Worm (Caenorhabditis elegans) whole organism, L1 larva: ENCODE results near the gene unc-60.

ENCODE experiments used
- C16A3.4 ChIP-seq: fragments of 150-350 bp; optimal IDR thresholded peaks from 2 replicates; lab custom pipeline; 2014; ENCODE audit warnings: missing biosample characterization, missing genetic modification characterization
- C34B4.2 ChIP-seq: sonication (generic microtip); optimal IDR thresholded peaks from 2 replicates; lab custom pipeline; 2017; ENCODE audit warnings: mild to moderate bottlenecking, missing genetic modification characterization, missing compliant biosample characterization
- Y116A8C.19 ChIP-seq: sonication (generic microtip); optimal IDR thresholded peaks from 2 replicates; lab custom pipeline; 2016; ENCODE audit warnings: missing compliant biosample characterization, missing genetic modification characterization, borderline replicate concordance
- alr-1 ChIP-seq: fragments of 200-800 bp; sonication (Bioruptor generic); optimal IDR thresholded peaks from 2 replicates; lab custom pipeline; 2018; ENCODE audit warnings: borderline replicate concordance, mild to moderate bottlenecking, missing genetic modification characterization, missing compliant biosample characterization
- aly-2 ChIP-seq: fragments of 150-350 bp; optimal IDR thresholded peaks from 2 replicates; lab custom pipeline; 2014; ENCODE audit warnings: missing biosample characterization, missing genetic modification characterization
- ama-1 ChIP-seq: fragments of 150-350 bp; optimal IDR thresholded peaks from 2 replicates; lab custom pipeline; 2014
- ceh-8 ChIP-seq: fragments of 200-800 bp; sonication (Bioruptor generic); optimal IDR thresholded peaks from 2 replicates; lab custom pipeline; 2018; ENCODE audit warnings: mild to moderate bottlenecking, missing genetic modification characterization, moderate library complexity, missing compliant biosample characterization
- ceh-82 ChIP-seq, 3 experiments: fragments of 150-350 bp in 1 of 3; sonication (generic microtip) in 2 of 3; optimal IDR thresholded peaks; 2 replicates each; lab custom pipeline; 2014 to 2017; ENCODE audit warnings: missing biosample characterization in 3 of 3, missing genetic modification characterization in 3 of 3
- ceh-90 ChIP-seq: sonication (generic microtip); optimal IDR thresholded peaks from 2 replicates; lab custom pipeline; 2016; ENCODE audit warnings: missing genetic modification characterization, missing compliant biosample characterization
- ces-1 ChIP-seq: fragments of 150-350 bp; optimal IDR thresholded peaks from 2 replicates; lab custom pipeline; 2014; ENCODE audit warnings: missing biosample characterization, missing genetic modification reagents, missing genetic modification characterization
- dpl-1 ChIP-seq, 3 experiments: fragments of 150-350 bp in 2 of 3; sonication (generic microtip) in 1 of 3; optimal IDR thresholded peaks; 2 replicates each; lab custom pipeline; 2014 to 2017; ENCODE audit warnings: missing biosample characterization in 3 of 3, missing genetic modification characterization in 3 of 3, missing genetic modification reagents in 3 of 3
- dsc-1 ChIP-seq: sonication (generic microtip); optimal IDR thresholded peaks from 2 replicates; lab custom pipeline; 2016; ENCODE audit warnings: mild to moderate bottlenecking, missing genetic modification characterization, missing compliant biosample characterization
- egl-13 ChIP-seq: sonication (generic microtip); optimal IDR thresholded peaks from 2 replicates; lab custom pipeline; 2016; ENCODE audit warnings: missing genotype, missing genetic modification reagents, missing genetic modification characterization, missing compliant biosample characterization
- ets-5 ChIP-seq: fragments of 200-800 bp; sonication (Bioruptor generic); IDR thresholded peaks from 2 replicates; pipeline ENCODE4 v1.3.6; 2022; ENCODE audit warnings: missing genetic modification characterization, missing compliant biosample characterization
- fkh-10 ChIP-seq: sonication (generic microtip); optimal IDR thresholded peaks from 2 replicates; lab custom pipeline; 2017; ENCODE audit warnings: missing biosample characterization, missing genetic modification reagents, missing genetic modification characterization
- fkh-4 ChIP-seq: sonication (generic microtip); optimal IDR thresholded peaks from 2 replicates; lab custom pipeline; 2016; ENCODE audit warnings: missing compliant biosample characterization, missing genetic modification characterization, borderline replicate concordance
- fos-1 ChIP-seq: fragments of 150-350 bp; optimal IDR thresholded peaks from 2 replicates; lab custom pipeline; 2014; ENCODE audit warnings: missing biosample characterization, missing genetic modification characterization
- hlh-17 ChIP-seq: fragments of 200-800 bp; sonication (Bioruptor generic); optimal IDR thresholded peaks from 2 replicates; lab custom pipeline; 2018; ENCODE audit warnings: missing genetic modification characterization, mild to moderate bottlenecking, missing compliant biosample characterization, moderate library complexity, borderline replicate concordance
- lin-13 ChIP-seq: fragments of 150-350 bp; optimal IDR thresholded peaks from 2 replicates; lab custom pipeline; 2014; ENCODE audit warnings: missing biosample characterization, missing genetic modification reagents, missing genetic modification characterization
- lin-14 ChIP-seq: fragments of 200-800 bp; sonication (Bioruptor generic); optimal IDR thresholded peaks from 2 replicates; lab custom pipeline; 2018; ENCODE audit warnings: mild to moderate bottlenecking, missing genetic modification characterization, moderate library complexity, missing compliant biosample characterization
- lin-15B ChIP-seq: fragments of 150-350 bp; sonication (generic microtip); optimal IDR thresholded peaks from 3 replicates; lab custom pipeline; 2014; ENCODE audit warnings: missing biosample characterization, missing genetic modification characterization
- lin-39 ChIP-seq: fragments of 150-350 bp; optimal IDR thresholded peaks from 2 replicates; lab custom pipeline; 2014; ENCODE audit warnings: missing biosample characterization, missing genetic modification reagents, missing genetic modification characterization
- lir-3 ChIP-seq: sonication (generic microtip); optimal IDR thresholded peaks from 2 replicates; lab custom pipeline; 2016; ENCODE audit warnings: mild to moderate bottlenecking, missing genetic modification characterization, moderate library complexity, missing compliant biosample characterization; ENCODE audit not compliant: poor library complexity
- mab-9 ChIP-seq: fragments of 200-800 bp; sonication (Bioruptor generic); IDR thresholded peaks from 2 replicates; pipeline ENCODE4 v1.3.6; 2022; ENCODE audit warnings: missing genetic modification reagents, missing genetic modification characterization, missing compliant biosample characterization
- nhr-11 ChIP-seq: fragments of 150-350 bp; optimal IDR thresholded peaks from 2 replicates; lab custom pipeline; 2014; ENCODE audit warnings: missing biosample characterization, missing genetic modification characterization
- nhr-12 ChIP-seq: sonication (generic microtip); optimal IDR thresholded peaks from 2 replicates; lab custom pipeline; 2017; ENCODE audit warnings: missing biosample characterization, missing genetic modification characterization
- nhr-19 ChIP-seq: fragments of 200-800 bp; sonication (Bioruptor generic); conservative IDR thresholded peaks from 2 replicates; pipeline ENCODE4 v1.3.6; 2022; ENCODE audit warnings: missing genetic modification characterization, missing compliant biosample characterization
- nhr-20 ChIP-seq: sonication (generic microtip); optimal IDR thresholded peaks from 2 replicates; lab custom pipeline; 2016; ENCODE audit warnings: mild to moderate bottlenecking, missing genetic modification characterization, missing compliant biosample characterization
- nhr-47 ChIP-seq: sonication (generic microtip); optimal IDR thresholded peaks from 2 replicates; lab custom pipeline; 2016; ENCODE audit warnings: mild to moderate bottlenecking, missing genetic modification characterization, moderate library complexity, missing compliant biosample characterization
- nhr-71 ChIP-seq: sonication (generic microtip); optimal IDR thresholded peaks from 2 replicates; lab custom pipeline; 2016; ENCODE audit warnings: mild to moderate bottlenecking, missing genetic modification characterization, moderate library complexity, missing compliant biosample characterization
- nhr-76 ChIP-seq: sonication (generic microtip); optimal IDR thresholded peaks from 2 replicates; lab custom pipeline; 2017; ENCODE audit warnings: missing biosample characterization, missing genetic modification characterization
- nhr-77 ChIP-seq: fragments of 150-350 bp; optimal IDR thresholded peaks from 2 replicates; lab custom pipeline; 2014; ENCODE audit warnings: missing biosample characterization, missing genetic modification characterization
- nhr-84 ChIP-seq: sonication (generic microtip); optimal IDR thresholded peaks from 2 replicates; lab custom pipeline; 2017; ENCODE audit warnings: missing biosample characterization, missing genetic modification characterization
- nhr-85 ChIP-seq: sonication (generic microtip); peaks from one replicate; lab custom pipeline; 2016; ENCODE audit warnings: missing genetic modification characterization, inconsistent platforms, missing compliant biosample characterization
- nhr-90 ChIP-seq: sonication (generic microtip); optimal IDR thresholded peaks from 2 replicates; lab custom pipeline; 2016; ENCODE audit warnings: mild to moderate bottlenecking, missing genetic modification characterization, missing compliant biosample characterization; ENCODE audit not compliant: poor library complexity
- pqm-1 ChIP-seq: sonication (generic microtip); optimal IDR thresholded peaks from 3 replicates; lab custom pipeline; 2017; ENCODE audit warnings: missing biosample characterization, missing genetic modification characterization
- rnt-1 ChIP-seq: sonication (generic microtip); optimal IDR thresholded peaks from 2 replicates; lab custom pipeline; 2016; ENCODE audit warnings: mild to moderate bottlenecking, missing genetic modification characterization, moderate library complexity, missing compliant biosample characterization
- skn-1 ChIP-seq: fragments of 150-350 bp; optimal IDR thresholded peaks from 2 replicates; lab custom pipeline; 2014; ENCODE audit warnings: missing biosample characterization, missing genetic modification characterization
- snpc-4 ChIP-seq: fragments of 150-350 bp; optimal IDR thresholded peaks from 2 replicates; lab custom pipeline; 2014; ENCODE audit warnings: missing biosample characterization, missing genetic modification characterization
- snu-23 ChIP-seq: sonication (generic microtip); optimal IDR thresholded peaks from 2 replicates; lab custom pipeline; 2016; ENCODE audit warnings: missing genetic modification characterization, missing compliant biosample characterization
- unc-30 ChIP-seq: sonication (generic microtip); optimal IDR thresholded peaks from 2 replicates; lab custom pipeline; 2017; ENCODE audit warnings: missing biosample characterization, missing genetic modification characterization
- unc-62 ChIP-seq: fragments of 150-350 bp; optimal IDR thresholded peaks from 2 replicates; lab custom pipeline; 2014; ENCODE audit warnings: missing biosample characterization, missing genetic modification reagents, missing genetic modification characterization
- unc-86 ChIP-seq: sonication (generic microtip); optimal IDR thresholded peaks from 2 replicates; lab custom pipeline; 2016; ENCODE audit warnings: missing genetic modification characterization, missing compliant biosample characterization
- zag-1 ChIP-seq: fragments of 150-350 bp; optimal IDR thresholded peaks from 2 replicates; lab custom pipeline; 2014; ENCODE audit warnings: missing biosample characterization, missing genetic modification characterization
- ztf-11 ChIP-seq, 2 experiments: sonication (generic microtip); optimal IDR thresholded peaks; 2 replicates each; lab custom pipeline; 2016 to 2017; ENCODE audit warnings: missing genetic modification characterization in 2 of 2, missing biosample characterization in 1 of 2, missing compliant biosample characterization in 1 of 2
- ztf-4 ChIP-seq: fragments of 150-350 bp; optimal IDR thresholded peaks from 2 replicates; lab custom pipeline; 2014; ENCODE audit warnings: missing biosample characterization, missing genetic modification characterization

The unc-60 gene

ce11 chrV:1480841-1481240 is 6.0 kb downstream of the unc-60 start (continued):
- peak; percentile 74 for TF ChIP-seq nhr-19 (GFP tag; lab: Robert Waterston, UW)
- no peak for TF ChIP-seq aly-2 (tag; lab: Kevin White, UChicago)
- no peak for TF ChIP-seq unc-86 (tag; lab: Kevin White, UChicago)
- no peak for TF ChIP-seq Y116A8C.19
- TF ChIP-seq nhr-77 (tag; lab: Kevin White, UChicago): no peak
- TF ChIP-seq zag-1 (tag; lab: Kevin White, UChicago): no peak
- no peak for TF ChIP-seq lin-15B
- TF ChIP-seq nhr-11 (tag; lab: Kevin White, UChicago): no peak
- TF ChIP-seq nhr-71 (tag; lab: Kevin White, UChicago): peak; percentile 88
- TF ChIP-seq nhr-84: no peak
- TF ChIP-seq nhr-85 (tag; lab: Kevin White, UChicago): no peak
- TF ChIP-seq unc-62 (GFP tag; lab: Kevin White, UChicago): no peak
- no peak for TF ChIP-seq skn-1 (tag; lab: Kevin White, UChicago)
- no peak for TF ChIP-seq nhr-90
- TF ChIP-seq pqm-1: no peak
- TF ChIP-seq mab-9 (GFP tag; lab: Robert Waterston, UW): no peak
- peak; percentile 63 for TF ChIP-seq lin-39 (tag; lab: Kevin White, UChicago)
- TF ChIP-seq snpc-4 (tag; lab: Kevin White, UChicago): no peak
- no peak for TF ChIP-seq egl-13 (tag; lab: Kevin White, UChicago)
- no peak for TF ChIP-seq lin-13 (GFP tag; lab: Kevin White, UChicago)
- TF ChIP-seq nhr-12 (tag; lab: Kevin White, UChicago): no peak
- no peak for TF ChIP-seq ets-5
- no peak for TF ChIP-seq fkh-4
- no peak for TF ChIP-seq ztf-4 (tag; lab: Kevin White, UChicago)
- no peak for TF ChIP-seq ceh-82 (tag; optimal IDR thresholded peaks at IDR 0.05; lab: Kevin White, UChicago)
- TF ChIP-seq nhr-47: no peak
- no peak for TF ChIP-seq fkh-10 (GFP tag; lab: Kevin White, UChicago)
- no peak for TF ChIP-seq unc-30
- peak; percentile 41 for TF ChIP-seq snu-23
- no peak for TF ChIP-seq ztf-11 (tag; optimal IDR thresholded peaks at IDR 0.05; lab: Kevin White, UChicago)
- TF ChIP-seq nhr-76 (tag; lab: Kevin White, UChicago): no peak

- TF ChIP-seq unc-30: no peak
- no peak for TF ChIP-seq nhr-47
- TF ChIP-seq C16A3.4 (tag; lab: Kevin White, UChicago): no peak
- no peak for TF ChIP-seq ceh-8 (GFP tag; lab: Kevin White, UChicago)
- TF ChIP-seq snpc-4 (tag; lab: Kevin White, UChicago): no peak
- TF ChIP-seq ceh-90: no peak
- TF ChIP-seq ama-1 (lab: Kevin White, UChicago): no peak
- TF ChIP-seq nhr-20 (tag; lab: Kevin White, UChicago): no peak
- no peak for TF ChIP-seq C34B4.2 (tag; lab: Kevin White, UChicago)
- no peak for TF ChIP-seq ztf-4 (tag; lab: Kevin White, UChicago)
- no peak for TF ChIP-seq ces-1 (GFP tag; lab: Kevin White, UChicago)
- TF ChIP-seq dsc-1: no peak
- TF ChIP-seq rnt-1: no peak
- TF ChIP-seq lir-3: no peak
- TF ChIP-seq fos-1 (tag; lab: Kevin White, UChicago): no peak
These were observed 6.9 kb downstream of the unc-60 start, which contains the start of gene C38C3.4 for ce11 chrV:1481742-1482141. Gene C38C3.4, plus strand, starts transcription at chrV:1482042.

- TF ChIP-seq lin-14 (GFP tag; lab: Kevin White, UChicago) (peak; percentile 84), dpl-1 (GFP tag; optimal IDR thresholded peaks at IDR 0.05; lab: Kevin White, UChicago) (no peak), ces-1 (GFP tag; lab: Kevin White, UChicago) (peak; percentile 76), egl-13 (tag; lab: Kevin White, UChicago) (no peak), nhr-90 (no peak), hlh-17 (GFP tag; lab: Kevin White, UChicago) (no peak), fkh-10 (GFP tag; lab: Kevin White, UChicago) (peak; percentile 94), alr-1 (tag; lab: Kevin White, UChicago) (no peak), lin-15B (no peak), unc-86 (tag; lab: Kevin White, UChicago) (no peak), nhr-85 (tag; lab: Kevin White, UChicago) (no peak)
- TF ChIP-seq, all 84 proteins: peak for 3
These were observed 11.1 kb downstream of the unc-60 start for ce11 chrV:1486031-1486430.
